Fruit fly (Drosophila melanogaster): ENCODE results near the gene CG7203.

- TF ChIP-seq Myc (optimal IDR thresholded peaks at IDR 0.05), result no peak
- no peak for TF ChIP-seq Sin3A (optimal IDR thresholded peaks at IDR 0.05)
- no peak for TF ChIP-seq psq (optimal IDR thresholded peaks at IDR 0.05)
- no peak for TF ChIP-seq insv (optimal IDR thresholded peaks at IDR 0.05)
These were observed 11.5 kb downstream of the CG7203 start, which contains the start of gene Acp1 for dm6 chr2L:7741437-7741836.

Measured in Kc167 (cell line).